Worm (Caenorhabditis elegans) whole organism, midembryonic: ENCODE measurements around the gene apc-2.

Source experiments
- flt-1 ChIP-seq: fragments of 200-800 bp; sonication (Bioruptor generic); IDR thresholded peaks from 2 replicates; pipeline ENCODE4 v1.3.6; 2022; ENCODE audit warnings: missing genetic modification characterization, missing compliant biosample characterization
- klf-2 ChIP-seq: fragments of 200-800 bp; sonication (Bioruptor generic); conservative IDR thresholded peaks from 2 replicates; pipeline ENCODE4 v1.3.6; 2022; ENCODE audit warnings: missing genetic modification reagents, missing genetic modification characterization, missing compliant biosample characterization
- ref-1 ChIP-seq: fragments of 200-800 bp; sonication (Bioruptor generic); conservative IDR thresholded peaks from 2 replicates; pipeline ENCODE4 v1.3.6; 2022; ENCODE audit warnings: missing genetic modification reagents, missing genetic modification characterization, missing compliant biosample characterization
- ztf-29 ChIP-seq: fragments of 200-800 bp; sonication (Bioruptor generic); IDR thresholded peaks from 2 replicates; pipeline ENCODE4 v1.3.6; 2022; ENCODE audit warnings: missing genetic modification reagents, missing genetic modification characterization, missing compliant biosample characterization

DNA sequence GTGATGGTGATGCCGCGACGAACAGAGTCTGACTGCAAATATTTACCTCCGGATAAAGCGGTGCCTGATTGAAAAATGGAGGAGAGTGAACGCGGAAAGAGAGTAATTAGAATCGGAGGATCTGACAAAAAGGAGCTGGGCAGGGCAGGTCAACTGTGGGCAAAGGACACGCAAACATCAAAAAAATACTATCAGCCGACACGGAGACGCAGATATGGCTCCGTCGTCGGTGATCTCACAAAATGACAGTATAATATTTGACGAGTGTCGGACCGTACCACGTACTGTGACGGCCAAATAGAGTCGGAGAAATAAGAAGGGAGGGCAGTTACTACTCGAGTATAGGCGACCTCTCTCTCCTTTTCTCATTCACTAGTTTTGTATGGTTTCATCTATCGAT, 52.1 kb downstream of the apc-2 start:
- TF ChIP-seq ref-1 (GFP tag; lab: Robert Waterston, UW) (no peak), klf-2 (GFP tag; lab: Robert Waterston, UW) (no peak), flt-1 (GFP tag; lab: Robert Waterston, UW) (no peak), ztf-29 (no peak)
